Fruit fly (Drosophila melanogaster): Measurements from ENCODE around the gene CG10405.

DNA sequence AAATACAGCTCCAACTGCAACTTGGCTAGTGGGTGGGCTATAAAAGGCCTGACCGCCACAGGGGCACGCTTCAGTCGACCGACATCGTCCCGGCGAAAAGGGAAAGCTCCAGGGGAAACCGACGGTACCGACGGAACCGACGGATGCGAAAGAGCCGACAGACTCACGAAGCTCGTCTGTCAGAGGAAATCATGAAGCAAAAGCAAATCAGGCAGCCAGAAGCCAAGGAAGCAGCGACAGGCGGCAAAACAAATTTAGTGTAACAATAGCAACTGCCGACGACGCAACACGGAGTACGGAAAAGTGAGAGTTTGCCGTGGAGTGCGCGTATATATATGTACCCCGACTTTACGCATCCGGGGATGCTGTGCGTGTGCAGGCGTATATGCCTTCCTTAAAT, 22.7 kb downstream of the CG10405 start, which contains the start of gene Gyc89Db:
- TF ChIP-seq CG15710 (tag; optimal IDR thresholded peaks at IDR 0.05) (no peak), EcR (GFP tag; optimal IDR thresholded peaks at IDR 0.05) (no peak), CG8301 (tag; optimal IDR thresholded peaks at IDR 0.05) (no peak), CG13204 (GFP tag; optimal IDR thresholded peaks at IDR 0.05) (no peak), CG34367 (tag; optimal IDR thresholded peaks at IDR 0.05) (no peak), CG8159 (tag; optimal IDR thresholded peaks at IDR 0.05) (no peak)
